Fruit fly (Drosophila melanogaster): ENCODE measurements around the gene CG5043.

CG5043 gene

dm6 chr2L:17425412-17425811 is 8.2 kb upstream of the CG5043 start:
- TF ChIP-seq CTCF (optimal IDR thresholded peaks at IDR 0.05) (no peak), CG8478 (optimal IDR thresholded peaks at IDR 0.05) (no peak)

DNA sequence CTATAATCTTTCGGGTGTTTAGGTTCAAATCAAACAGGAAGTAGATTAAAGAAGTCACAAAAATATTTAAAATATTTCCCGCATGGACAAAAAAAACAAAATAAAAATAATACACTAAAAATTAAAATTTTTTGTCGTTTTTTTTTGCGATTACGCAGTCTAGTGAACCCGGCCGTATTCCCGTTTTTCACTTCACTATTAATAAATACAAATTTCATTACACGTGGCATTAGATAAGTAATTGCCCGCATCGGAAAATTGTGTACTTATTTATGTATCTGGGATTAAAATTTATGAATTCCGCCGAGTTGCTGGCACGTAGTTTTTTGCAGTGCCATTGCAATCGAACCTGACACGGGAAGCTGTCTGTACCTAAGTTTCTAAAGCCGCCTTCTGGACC is 6.5 kb upstream of the CG5043 start:
- TF ChIP-seq CG8478 (optimal IDR thresholded peaks at IDR 0.05) (no peak), CTCF (optimal IDR thresholded peaks at IDR 0.05) (no peak)

DNA sequence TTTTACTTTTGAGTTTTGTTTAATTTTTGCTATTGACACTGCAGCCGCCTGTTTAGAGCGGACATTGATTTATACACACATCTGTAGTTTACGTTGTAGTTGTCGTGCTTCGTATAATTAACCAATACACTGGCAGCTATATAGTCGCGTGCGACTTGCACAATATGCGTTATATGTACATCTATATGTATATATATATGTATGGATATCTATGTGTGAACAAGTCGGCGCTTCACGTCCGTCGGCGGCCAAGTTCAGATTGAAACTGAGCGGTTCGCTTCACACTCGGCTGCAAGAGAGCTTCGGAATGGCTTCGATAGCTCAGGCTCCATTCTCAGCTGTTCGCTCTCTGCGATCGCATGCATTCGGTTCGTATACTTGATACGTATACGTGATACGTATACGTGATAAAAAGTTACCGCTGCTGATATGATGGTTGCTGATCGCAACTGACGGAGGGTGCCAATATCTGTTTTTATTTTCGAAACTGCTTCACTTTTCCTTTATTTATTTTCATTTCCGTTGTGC is 5.7 kb upstream of the CG5043 start:
- TF ChIP-seq CG8478 (optimal IDR thresholded peaks at IDR 0.05), result no peak
- TF ChIP-seq CTCF (optimal IDR thresholded peaks at IDR 0.05), result no peak

dm6 chr2L:17429788-17430587 is 3.7 kb upstream of the CG5043 start:
- no peak for TF ChIP-seq CG8478 (optimal IDR thresholded peaks at IDR 0.05)
- TF ChIP-seq CTCF (optimal IDR thresholded peaks at IDR 0.05), result no peak

DNA sequence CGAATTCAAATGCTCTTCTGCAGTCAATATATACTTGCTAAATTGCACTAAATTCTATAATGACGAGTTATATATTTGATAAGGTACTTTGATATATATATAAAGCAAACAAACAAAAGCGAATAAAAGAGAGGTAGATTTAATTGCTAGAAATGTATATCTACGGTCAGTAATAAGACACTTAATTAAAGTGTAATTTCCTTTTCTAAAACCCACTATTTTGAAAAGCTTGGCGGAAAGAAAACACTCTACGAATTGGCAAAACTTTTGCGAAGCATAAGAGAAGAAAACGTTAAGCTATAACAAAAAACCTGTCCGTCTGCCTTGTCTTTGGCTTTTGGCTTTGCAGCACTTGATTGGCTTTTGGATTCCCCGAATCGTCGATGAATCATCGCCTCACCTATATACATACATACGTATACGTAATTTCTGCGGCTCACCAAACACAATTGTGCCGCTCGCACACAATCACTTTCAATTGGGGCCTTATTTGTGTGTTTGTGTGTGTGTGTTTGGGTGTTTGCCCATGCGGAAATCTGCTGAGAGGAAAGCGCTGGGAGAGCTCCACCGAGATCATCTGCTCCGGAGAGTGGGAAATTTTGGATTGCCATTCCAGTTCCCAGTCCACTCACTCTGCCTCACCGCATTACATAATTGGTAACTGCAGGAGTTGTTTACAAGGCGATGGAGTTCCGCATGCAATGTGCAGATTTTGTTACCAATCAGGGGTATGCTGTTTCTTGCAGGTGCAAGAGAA is 2.9 kb upstream of the CG5043 start:
- no peak for TF ChIP-seq CG8478 (optimal IDR thresholded peaks at IDR 0.05)
- no peak for TF ChIP-seq CTCF (optimal IDR thresholded peaks at IDR 0.05)

dm6 chr2L:17431359-17431675 is 2.3 kb upstream of the CG5043 start:
- no peak for TF ChIP-seq CTCF (optimal IDR thresholded peaks at IDR 0.05)
- no peak for TF ChIP-seq CG8478 (optimal IDR thresholded peaks at IDR 0.05)

- TF ChIP-seq CTCF (optimal IDR thresholded peaks at IDR 0.05), result no peak
- no peak for TF ChIP-seq CG8478 (optimal IDR thresholded peaks at IDR 0.05)
Measured at dm6 chr2L:17436500-17436899, 2.8 kb downstream of the CG5043 start, which contains the start of gene CG33928. Gene CG33928, minus strand, starts transcription at chr2L:17436600.

- TF ChIP-seq CTCF (optimal IDR thresholded peaks at IDR 0.05) (no peak), CG8478 (optimal IDR thresholded peaks at IDR 0.05) (no peak)
Measured at dm6 chr2L:17437594-17437993, 3.9 kb downstream of the CG5043 start.

- no peak for TF ChIP-seq CTCF (optimal IDR thresholded peaks at IDR 0.05)
- TF ChIP-seq CG8478 (optimal IDR thresholded peaks at IDR 0.05), result no peak
Measured at dm6 chr2L:17447071-17447470, 13.4 kb downstream of the CG5043 start.

DNA sequence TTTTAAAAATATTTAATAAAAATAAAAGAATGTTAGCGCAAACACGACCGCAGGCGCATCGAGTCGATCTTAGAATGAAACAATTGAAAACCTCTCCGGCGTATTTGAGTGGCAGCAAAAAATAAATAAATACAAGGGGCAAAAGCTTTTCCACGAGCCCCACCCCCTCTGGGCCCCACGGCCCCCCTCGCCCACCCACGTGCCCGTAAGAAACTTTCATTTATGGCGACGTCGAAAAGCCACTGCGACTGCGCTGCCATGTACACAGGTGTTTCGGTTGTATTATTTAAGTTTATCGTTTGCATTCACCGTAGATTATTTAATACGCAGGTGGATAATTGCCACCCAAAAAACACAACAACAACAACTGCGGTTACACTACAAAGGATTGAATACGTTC is 14.8 kb downstream of the CG5043 start:
- TF ChIP-seq CG8478 (optimal IDR thresholded peaks at IDR 0.05), result no peak
- no peak for TF ChIP-seq CTCF (optimal IDR thresholded peaks at IDR 0.05)

DNA sequence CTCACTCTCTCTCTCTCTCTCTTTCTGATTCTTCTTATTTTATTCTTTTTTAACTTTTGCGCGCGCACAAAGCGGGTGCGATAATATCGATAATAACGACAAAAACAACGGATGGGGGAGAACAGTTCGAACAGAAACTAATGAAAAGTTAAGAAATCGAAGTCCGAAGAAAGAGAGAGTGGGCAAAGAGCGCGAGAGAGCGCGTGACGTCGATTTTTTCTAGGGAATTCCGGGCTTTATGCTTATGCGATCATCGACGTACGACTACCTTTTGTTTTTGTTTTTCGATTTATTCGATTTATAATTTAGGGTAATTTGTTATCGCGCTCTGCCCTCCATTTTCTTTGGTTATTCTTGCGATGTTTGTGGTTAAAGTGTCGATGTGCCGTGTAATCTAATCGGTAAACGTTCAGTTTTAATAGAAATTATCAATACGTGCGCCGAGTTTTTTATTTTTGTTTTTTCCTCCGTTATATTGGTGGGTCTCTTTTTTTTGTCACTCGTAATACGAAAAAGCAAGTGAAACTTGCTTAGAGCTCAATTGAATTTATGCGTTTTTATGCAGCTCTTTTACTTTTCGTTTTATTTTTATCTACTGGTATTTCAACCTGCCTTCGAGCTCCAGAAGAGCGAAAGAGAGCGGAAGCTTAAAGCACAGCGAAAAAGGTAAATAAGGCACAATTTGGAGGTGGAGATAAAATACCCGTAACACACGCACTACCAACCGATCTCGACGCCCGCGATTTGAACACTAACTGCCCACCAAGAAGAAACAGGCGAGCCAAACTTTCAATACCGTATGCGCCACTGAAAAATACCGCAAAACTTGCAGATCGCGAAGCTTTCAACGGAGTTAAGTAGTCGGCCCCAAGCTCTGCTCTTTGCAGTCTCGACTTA is 16.2 kb downstream of the CG5043 start, which contains the start of gene dl:
Gene dl, minus strand, starts transcription at position 757 of the 897 bp plus-strand sequence.
- TF ChIP-seq CTCF (optimal IDR thresholded peaks at IDR 0.05) (no peak), CG8478 (optimal IDR thresholded peaks at IDR 0.05) (no peak)

DNA sequence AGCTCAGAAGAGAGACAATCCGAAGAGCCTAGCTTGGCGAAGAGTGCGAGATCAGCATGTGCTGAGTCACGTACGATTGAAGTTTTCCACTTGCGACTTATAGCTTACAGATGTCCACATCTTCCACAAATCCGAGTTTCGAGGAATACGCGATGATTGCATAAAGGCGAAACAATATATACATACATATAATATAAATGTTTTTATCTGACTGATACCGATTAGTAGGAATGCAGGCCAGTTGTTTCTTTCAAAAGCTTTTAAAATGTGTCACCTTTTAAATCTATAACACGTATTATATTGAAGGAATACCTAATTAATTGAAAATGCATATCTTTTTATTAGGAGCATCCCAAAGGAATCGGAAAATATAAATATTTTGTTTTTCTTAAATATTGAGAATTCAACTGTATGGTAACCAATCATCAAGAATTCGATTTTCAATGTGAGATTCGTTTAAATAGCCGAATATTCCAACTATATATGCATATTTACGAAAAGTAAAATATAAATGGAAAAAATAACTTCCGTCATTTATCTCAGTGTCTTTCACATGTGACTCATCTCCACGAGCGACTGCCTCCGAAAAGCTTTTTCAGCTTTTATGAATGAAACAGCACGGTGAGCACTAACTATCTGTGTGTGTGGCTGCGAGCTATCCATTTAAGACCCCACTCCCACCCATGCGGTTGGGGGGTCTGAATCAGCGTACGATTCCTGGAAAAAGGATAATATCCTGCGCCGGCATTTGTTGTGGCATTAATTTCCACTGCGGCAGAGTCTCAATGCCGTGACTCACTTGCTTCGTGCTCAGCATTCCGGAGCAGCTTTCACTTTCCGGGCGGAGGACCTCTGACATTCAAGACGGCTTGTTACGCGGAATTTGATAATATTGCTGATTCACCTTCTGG is 17.1 kb downstream of the CG5043 start:
- TF ChIP-seq CTCF (optimal IDR thresholded peaks at IDR 0.05) (no peak), CG8478 (optimal IDR thresholded peaks at IDR 0.05) (no peak)

dm6 chr2L:17452084-17452483 is 18.4 kb downstream of the CG5043 start:
- TF ChIP-seq CG8478 (optimal IDR thresholded peaks at IDR 0.05) (no peak), CTCF (optimal IDR thresholded peaks at IDR 0.05) (no peak)

- TF ChIP-seq CTCF (optimal IDR thresholded peaks at IDR 0.05) (no peak), CG8478 (optimal IDR thresholded peaks at IDR 0.05) (no peak)
Measured at dm6 chr2L:17452624-17453023, 19.0 kb downstream of the CG5043 start, which contains the start of gene CG5050. Gene CG5050, plus strand, starts transcription at chr2L:17452924.

Measured in S2 (cell line).